Fruit fly (Drosophila melanogaster) whole organism, embryonic: ENCODE measurements around the gene Ist1.
A peak's percentile ranks its signal among the peaks of the same experiment; 100 is the strongest.

Source experiments
- Asciz ChIP-seq: fragments of 200-800 bp; sonication (Bioruptor generic); optimal IDR thresholded peaks from 2 replicates; lab custom pipeline; 2017; ENCODE audit warnings: missing biosample characterization, mild to moderate bottlenecking, missing genetic modification characterization, missing genetic modification reagents
- Atf3 ChIP-seq: fragments of 200-800 bp; sonication (Bioruptor generic); optimal IDR thresholded peaks from 3 replicates; lab custom pipeline; 2016; ENCODE audit warnings: missing biosample characterization, missing genetic modification characterization
- CG11093 ChIP-seq: fragments of 200-800 bp; sonication (Bioruptor generic); IDR thresholded peaks from 3 replicates; pipeline ENCODE4 v1.3.6; 2022; ENCODE audit warnings: missing biosample characterization, missing genetic modification characterization
- CG11696 ChIP-seq: fragments of 200-800 bp; sonication (Bioruptor generic); IDR thresholded peaks from 2 replicates; pipeline ENCODE4 v1.3.6; 2022; ENCODE audit warnings: missing biosample characterization, missing genetic modification characterization
- CG12236 ChIP-seq: fragments of 200-800 bp; sonication (Bioruptor generic); optimal IDR thresholded peaks from 2 replicates; lab custom pipeline; 2016; ENCODE audit warnings: missing biosample characterization, missing genetic modification characterization
- CG12744 ChIP-seq: fragments of 200-800 bp; sonication (Bioruptor generic); optimal IDR thresholded peaks from 2 replicates; lab custom pipeline; 2016; ENCODE audit warnings: missing biosample characterization, missing genetic modification characterization
- CG12769 ChIP-seq: fragments of 200-800 bp; sonication (Bioruptor generic); optimal IDR thresholded peaks from 2 replicates; lab custom pipeline; 2019; ENCODE audit warnings: missing biosample characterization, mild to moderate bottlenecking, missing genetic modification characterization, moderate library complexity
- CG13296 ChIP-seq: fragments of 200-800 bp; sonication (Bioruptor generic); optimal IDR thresholded peaks from 3 replicates; lab custom pipeline; 2018; ENCODE audit warnings: missing biosample characterization, mild to moderate bottlenecking, missing genetic modification characterization
- CG13424 ChIP-seq: fragments of 200-800 bp; sonication (Bioruptor generic); optimal IDR thresholded peaks from 2 replicates; lab custom pipeline; 2019; ENCODE audit warnings: missing biosample characterization, mild to moderate bottlenecking, missing genetic modification characterization, moderate library complexity
- CG15073 ChIP-seq: fragments of 200-800 bp; sonication (Bioruptor generic); optimal IDR thresholded peaks from 2 replicates; lab custom pipeline; 2016; ENCODE audit warnings: missing biosample characterization, missing genetic modification characterization
- CG1603 ChIP-seq: fragments of 200-800 bp; sonication (Bioruptor generic); optimal IDR thresholded peaks from 2 replicates; lab custom pipeline; 2019; ENCODE audit warnings: missing biosample characterization, mild to moderate bottlenecking, missing genetic modification characterization, moderate library complexity
- CG16779 ChIP-seq: fragments of 200-800 bp; sonication (Bioruptor generic); IDR thresholded peaks from 2 replicates; pipeline ENCODE4 v1.3.6; 2022; ENCODE audit warnings: missing biosample characterization, missing genetic modification characterization
- CG17612 ChIP-seq: fragments of 200-800 bp; sonication (Bioruptor generic); IDR thresholded peaks from 2 replicates; pipeline ENCODE4 v1.3.6; 2022; ENCODE audit warnings: missing biosample characterization, missing genetic modification characterization
- CG17829 ChIP-seq: fragments of 200-800 bp; optimal IDR thresholded peaks from 2 replicates; lab custom pipeline; 2019; ENCODE audit warnings: missing biosample characterization, mild to moderate bottlenecking, missing genetic modification characterization, moderate library complexity
- CG18011 ChIP-seq: fragments of 200-800 bp; sonication (Bioruptor generic); optimal IDR thresholded peaks from 2 replicates; lab custom pipeline; 2017; ENCODE audit warnings: missing biosample characterization, missing genetic modification characterization, mild to moderate bottlenecking, moderate library complexity, missing genotype
- CG3847 ChIP-seq: fragments of 200-800 bp; sonication (Bioruptor generic); IDR thresholded peaks from 2 replicates; pipeline ENCODE4 v1.3.6; 2022; ENCODE audit warnings: missing biosample characterization, missing genetic modification characterization
- CG4730 ChIP-seq: fragments of 200-800 bp; sonication (Bioruptor generic); IDR thresholded peaks from 2 replicates; pipeline ENCODE4 v1.3.6; 2022; ENCODE audit warnings: missing biosample characterization, missing genetic modification characterization
- CG4854 ChIP-seq: fragments of 200-800 bp; sonication (Bioruptor generic); optimal IDR thresholded peaks from 2 replicates; lab custom pipeline; 2016; ENCODE audit warnings: missing biosample characterization, missing genetic modification characterization, inconsistent platforms
- CG6689 ChIP-seq: fragments of 200-800 bp; sonication (Bioruptor generic); IDR thresholded peaks from 2 replicates; pipeline ENCODE4 v1.3.6; 2022; ENCODE audit warnings: missing biosample characterization, missing genetic modification characterization
- CG7745 ChIP-seq: fragments of 200-800 bp; sonication (Bioruptor generic); optimal IDR thresholded peaks from 2 replicates; lab custom pipeline; 2018; ENCODE audit warnings: missing biosample characterization, mild to moderate bottlenecking, missing genetic modification characterization, moderate library complexity
- CG8359 ChIP-seq: fragments of 200-800 bp; sonication (Bioruptor generic); optimal IDR thresholded peaks from 2 replicates; lab custom pipeline; 2017; ENCODE audit warnings: missing biosample characterization, mild to moderate bottlenecking, missing genetic modification characterization, borderline replicate concordance
- Camta ChIP-seq: fragments of 200-800 bp; sonication (Bioruptor generic); optimal IDR thresholded peaks from 2 replicates; lab custom pipeline; 2016; ENCODE audit warnings: missing biosample characterization, missing genetic modification characterization
- Chrac-16 ChIP-seq: fragments of 200-800 bp; sonication (Bioruptor generic); optimal IDR thresholded peaks from 3 replicates; lab custom pipeline; 2016; ENCODE audit warnings: missing biosample characterization, missing genetic modification characterization
- CkIIα-i1 ChIP-seq: fragments of 200-800 bp; sonication (Bioruptor generic); IDR thresholded peaks from 2 replicates; pipeline ENCODE4 v1.3.6; 2022; ENCODE audit warnings: missing biosample characterization, missing genetic modification characterization
- Dad ChIP-seq: fragments of 200-800 bp; sonication (Bioruptor generic); optimal IDR thresholded peaks from 3 replicates; lab custom pipeline; 2016; ENCODE audit warnings: missing biosample characterization, missing genetic modification characterization
- Dip3 ChIP-seq: fragments of 200-800 bp; sonication (Bioruptor generic); optimal IDR thresholded peaks from 3 replicates; lab custom pipeline; 2016; ENCODE audit warnings: missing biosample characterization, missing genetic modification characterization
- E2f2 ChIP-seq: fragments of 200-800 bp; sonication (Bioruptor generic); IDR thresholded peaks from 2 replicates; pipeline ENCODE4 v1.3.6; 2022; ENCODE audit warnings: missing biosample characterization, missing genetic modification characterization
- Ets65A ChIP-seq: fragments of 200-800 bp; sonication (Bioruptor generic); peaks from one replicate; lab custom pipeline; 2016; ENCODE audit warnings: missing biosample characterization, missing genetic modification characterization
- Fer2 ChIP-seq: fragments of 200-800 bp; sonication (Bioruptor generic); optimal IDR thresholded peaks from 2 replicates; lab custom pipeline; 2018; ENCODE audit warnings: missing biosample characterization, mild to moderate bottlenecking, missing genetic modification characterization, moderate library complexity
- Gsc ChIP-seq: fragments of 200-800 bp; sonication (Bioruptor generic); IDR thresholded peaks from 2 replicates; pipeline ENCODE4 v1.3.6; 2022; ENCODE audit warnings: missing biosample characterization, missing genetic modification characterization
- Kr ChIP-seq: fragments of 200-800 bp; sonication (Bioruptor generic); optimal IDR thresholded peaks from 2 replicates; lab custom pipeline; 2017; ENCODE audit warnings: missing biosample characterization, mild to moderate bottlenecking, missing genetic modification characterization
- NC2β ChIP-seq: fragments of 200-800 bp; sonication (Bioruptor generic); optimal IDR thresholded peaks from 2 replicates; lab custom pipeline; 2016; ENCODE audit warnings: missing biosample characterization, missing genetic modification characterization
- TFAM ChIP-seq: fragments of 200-800 bp; sonication (Bioruptor generic); optimal IDR thresholded peaks from 2 replicates; lab custom pipeline; 2017; ENCODE audit warnings: missing biosample characterization, missing genetic modification characterization, inconsistent platforms
- Taf1 ChIP-seq: fragments of 200-800 bp; sonication (Bioruptor generic); IDR thresholded peaks from 2 replicates; pipeline ENCODE4 v1.3.6; 2022; ENCODE audit warnings: missing biosample characterization, missing genetic modification characterization
- ab ChIP-seq: fragments of 200-800 bp; sonication (Bioruptor generic); optimal IDR thresholded peaks from 2 replicates; lab custom pipeline; 2016; ENCODE audit warnings: missing biosample characterization, missing genetic modification characterization
- ash1 ChIP-seq: fragments of 200-800 bp; sonication (Bioruptor generic); optimal IDR thresholded peaks from 2 replicates; lab custom pipeline; 2018; ENCODE audit warnings: missing biosample characterization, mild to moderate bottlenecking, missing genetic modification characterization
- eve ChIP-seq, 2 experiments: fragments of >200 bp; optimal IDR thresholded peaks; 2 replicates each; lab custom pipeline; 2017; ENCODE audit warnings: missing biosample characterization in 2 of 2, missing genetic modification characterization in 2 of 2
- ftz-f1 ChIP-seq: fragments of 200-800 bp; sonication (Bioruptor generic); optimal IDR thresholded peaks from 2 replicates; lab custom pipeline; 2016; ENCODE audit warnings: missing biosample characterization, missing genetic modification characterization
- gce ChIP-seq: fragments of 200-800 bp; sonication (Bioruptor generic); IDR thresholded peaks from 3 replicates; pipeline ENCODE4 v1.3.6; 2022; ENCODE audit warnings: missing biosample characterization, missing genetic modification characterization
- gsb ChIP-seq: fragments of 200-800 bp; sonication (Bioruptor generic); IDR thresholded peaks from 2 replicates; pipeline ENCODE4 v1.3.6; 2022; ENCODE audit warnings: missing biosample characterization, missing genetic modification characterization
- gt ChIP-seq: fragments of 200-800 bp; sonication (Bioruptor generic); IDR thresholded peaks from 2 replicates; pipeline ENCODE4 v1.3.6; 2022; ENCODE audit warnings: missing biosample characterization, missing genetic modification characterization
- inv ChIP-seq: fragments of 200-800 bp; sonication (Bioruptor generic); IDR thresholded peaks from 2 replicates; pipeline ENCODE4 v1.3.6; 2022; ENCODE audit warnings: missing biosample characterization, missing genetic modification characterization; ENCODE audit not compliant: partially characterized antibody
- kah ChIP-seq: fragments of 200-800 bp; sonication (Bioruptor generic); optimal IDR thresholded peaks from 2 replicates; lab custom pipeline; 2018; ENCODE audit warnings: missing biosample characterization, mild to moderate bottlenecking, missing genetic modification characterization
- lmd ChIP-seq: fragments of 200-800 bp; sonication (Bioruptor generic); IDR thresholded peaks from 2 replicates; pipeline ENCODE4 v1.3.6; 2022; ENCODE audit warnings: missing biosample characterization, missing genetic modification characterization
- pita ChIP-seq: fragments of 200-800 bp; sonication (Bioruptor generic); optimal IDR thresholded peaks from 2 replicates; lab custom pipeline; 2017; ENCODE audit warnings: missing biosample characterization, mild to moderate bottlenecking, missing genetic modification characterization
- prd ChIP-seq, 3 experiments: fragments of >200 bp in 2 of 3; fragments of 200-800 bp in 1 of 3; sonication (Bioruptor generic) in 1 of 3; optimal IDR thresholded peaks in 2 of 3; IDR thresholded peaks in 1 of 3; 2 replicates in 2 of 3; 3 replicates in 1 of 3; pipeline versions ENCODE4 v1.3.6 to Lab custom; 2017 to 2022; ENCODE audit warnings: missing biosample characterization in 1 of 3, missing genetic modification characterization in 1 of 3
- sens ChIP-seq: fragments of 200-800 bp; sonication (Bioruptor generic); peaks from one replicate; lab custom pipeline; 2016; ENCODE audit warnings: missing biosample characterization, missing genetic modification characterization
- sima ChIP-seq: fragments of 200-800 bp; sonication (Bioruptor generic); optimal IDR thresholded peaks from 2 replicates; lab custom pipeline; 2016; ENCODE audit warnings: missing biosample characterization, missing genetic modification characterization
- tgo ChIP-seq: fragments of 200-800 bp; sonication (Bioruptor generic); IDR thresholded peaks from 3 replicates; pipeline ENCODE4 v1.3.6; 2022; ENCODE audit warnings: missing biosample characterization, missing genetic modification characterization
- twi ChIP-seq: fragments of 200-800 bp; optimal IDR thresholded peaks from 2 replicates; lab custom pipeline; 2019; ENCODE audit warnings: missing biosample characterization, mild to moderate bottlenecking, missing genetic modification characterization, moderate library complexity

The Ist1 gene

DNA sequence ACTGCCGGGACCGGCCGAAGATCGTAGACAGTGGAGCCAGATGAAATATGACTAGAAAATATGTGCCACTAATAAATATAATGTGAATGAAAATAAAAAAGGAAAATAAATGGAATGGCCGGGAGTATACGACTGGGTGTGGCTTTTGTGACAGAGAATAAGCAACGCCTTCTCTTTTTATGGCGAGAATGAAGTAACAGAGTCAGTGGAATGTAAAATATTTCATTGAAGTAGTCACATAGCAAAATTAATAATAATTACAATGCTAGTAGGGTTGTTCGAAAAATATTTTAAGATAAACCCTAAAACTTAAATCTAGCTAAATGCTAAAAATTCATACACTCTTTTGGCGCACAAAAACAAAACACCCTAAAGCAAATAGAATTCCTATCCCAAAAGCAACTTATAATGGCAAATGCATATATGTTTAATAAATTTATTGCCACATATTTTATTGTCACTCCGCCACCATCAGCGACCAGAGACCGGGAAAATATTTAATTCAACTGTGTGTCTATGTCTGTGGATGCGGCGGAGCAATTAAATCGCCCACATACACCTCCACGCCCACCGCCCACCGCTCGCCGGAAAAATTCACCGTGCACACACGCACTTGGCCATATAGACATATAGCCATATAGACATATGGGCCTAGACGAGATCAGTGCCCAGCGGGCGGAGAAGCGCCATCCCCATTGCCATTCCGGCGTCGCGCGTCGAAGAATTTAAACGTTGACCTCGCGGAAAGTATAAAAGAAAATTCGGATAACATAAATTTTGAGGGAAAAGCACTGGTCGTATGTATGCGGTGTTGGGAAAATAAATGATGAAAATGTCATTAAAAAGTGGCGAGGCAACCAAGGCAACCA, 49.3 kb downstream of the Ist1 start (continued):
- TF ChIP-seq E2f2 (GFP tag; lab: Robert Waterston, UW) (no peak), Chrac-16 (no peak), Camta (no peak), CG17612 (GFP tag; lab: Robert Waterston, UW) (no peak), CG12769 (tag; lab: Kevin White, UChicago) (peak; percentile 71), pita (GFP tag; lab: Kevin White, UChicago) (no peak), CG18011 (GFP tag; lab: Kevin White, UChicago) (no peak), CG12744 (GFP tag; lab: Kevin White, UChicago) (no peak), Dad (GFP tag; lab: Kevin White, UChicago) (no peak), gce (GFP tag; lab: Robert Waterston, UW) (no peak), ash1 (no peak), CG4854 (GFP tag; lab: Kevin White, UChicago) (no peak), CG16779 (GFP tag; lab: Robert Waterston, UW) (no peak), sens (GFP tag; lab: Kevin White, UChicago) (peak; percentile 47), kah (no peak), NC2β (no peak), CG8359 (GFP tag; lab: Kevin White, UChicago) (no peak), CG17829 (tag; lab: Kevin White, UChicago) (no peak), CG15073 (GFP tag; lab: Kevin White, UChicago) (no peak), CG11093 (GFP tag; lab: Robert Waterston, UW) (no peak), CG1603 (no peak), gt (GFP tag; lab: Robert Waterston, UW) (no peak), CG13424 (tag; lab: Kevin White, UChicago) (peak; percentile 51), ftz-f1 (peak; percentile 81), twi (no peak), Taf1 (no peak), Kr (GFP tag; lab: Kevin White, UChicago) (no peak), prd (optimal IDR thresholded peaks at IDR 0.05; lab: Kevin White, UChicago) (no peak), prd (GFP tag; IDR thresholded peaks at IDR 0.05; lab: Robert Waterston, UW) (no peak), TFAM (GFP tag; lab: Kevin White, UChicago) (no peak), CG12236 (GFP tag; lab: Kevin White, UChicago) (no peak), Dip3 (GFP tag; lab: Kevin White, UChicago) (no peak), sima (GFP tag; lab: Kevin White, UChicago) (no peak), CG6689 (peak; percentile 36; the same call in 1 of the 2 replicates), Atf3 (GFP tag; lab: Kevin White, UChicago) (no peak), ab (GFP tag; lab: Kevin White, UChicago) (no peak), Asciz (peak; percentile 16), inv (no peak), CG13296 (GFP tag; lab: Kevin White, UChicago) (no peak), gsb (GFP tag; lab: Robert Waterston, UW) (no peak), CG7745 (tag; lab: Kevin White, UChicago) (no peak), Ets65A (GFP tag; lab: Kevin White, UChicago) (no peak), Gsc (GFP tag; lab: Robert Waterston, UW) (no peak), CG4730 (GFP tag; lab: Robert Waterston, UW) (no peak), tgo (GFP tag; lab: Robert Waterston, UW) (0 out of 3 replicates have a peak, but pooled peaks have one; percentile 30), Fer2 (no peak), CG11696 (GFP tag; lab: Robert Waterston, UW) (no peak), lmd (GFP tag; lab: Robert Waterston, UW) (peak; percentile 49; the same call in 1 of the 2 replicates), eve (GFP tag; optimal IDR thresholded peaks at IDR 0.05; lab: Kevin White, UChicago) (peak in 1 of 2 experiments; percentile 15), CG3847 (no peak), CkIIα-i1 (GFP tag; lab: Robert Waterston, UW) (no peak)
